Worm (Caenorhabditis elegans) whole organism, young adult: ENCODE measurements around the gene T09A12.1.

Experiments used
- B0035.1 ChIP-seq: sonication (generic microtip); optimal IDR thresholded peaks from 2 replicates; lab custom pipeline; 2016; ENCODE audit warnings: missing genetic modification characterization, mild to moderate bottlenecking, missing compliant biosample characterization, missing genotype, missing genetic modification reagents
- B0336.3 ChIP-seq: fragments of 200-800 bp; sonication (Bioruptor generic); IDR thresholded peaks from 2 replicates; pipeline ENCODE4 v1.3.6; 2022; ENCODE audit warnings: missing genetic modification characterization, missing compliant biosample characterization
- F37B4.10 ChIP-seq: fragments of 200-800 bp; sonication (Bioruptor generic); IDR thresholded peaks from 2 replicates; pipeline ENCODE4 v1.3.6; 2022; ENCODE audit warnings: missing genetic modification characterization, missing compliant biosample characterization
- F39B2.1 ChIP-seq: fragments of 200-800 bp; sonication (Bioruptor generic); IDR thresholded peaks from 2 replicates; pipeline ENCODE4 v1.3.6; 2022; ENCODE audit warnings: missing genetic modification reagents, missing genetic modification characterization, missing compliant biosample characterization
- F55B11.4 ChIP-seq: sonication (generic microtip); optimal IDR thresholded peaks from 2 replicates; lab custom pipeline; 2016; ENCODE audit warnings: missing compliant biosample characterization, missing genetic modification characterization, borderline replicate concordance; ENCODE audit not compliant: insufficient read depth
- K11D2.4 ChIP-seq: fragments of 200-800 bp; sonication (Bioruptor generic); IDR thresholded peaks from 2 replicates; pipeline ENCODE4 v1.3.6; 2022; ENCODE audit warnings: missing genetic modification reagents, missing genetic modification characterization, missing compliant biosample characterization
- K12H6.12 ChIP-seq: fragments of 200-800 bp; sonication (Bioruptor generic); optimal IDR thresholded peaks from 2 replicates; lab custom pipeline; 2018; ENCODE audit warnings: mild to moderate bottlenecking, missing genetic modification characterization, missing compliant biosample characterization
- Y56A3A.18 ChIP-seq: fragments of 200-800 bp; sonication (Bioruptor generic); IDR thresholded peaks from 2 replicates; pipeline ENCODE4 v1.3.6; 2022; ENCODE audit warnings: missing genetic modification reagents, missing genetic modification characterization, missing compliant biosample characterization
- Y79H2A.3 ChIP-seq: fragments of 200-800 bp; sonication (Bioruptor generic); conservative IDR thresholded peaks from 2 replicates; pipeline ENCODE4 v1.3.6; 2022; ENCODE audit warnings: missing genetic modification reagents, missing genetic modification characterization, missing compliant biosample characterization
- Y95B8A.8 ChIP-seq: fragments of 200-800 bp; sonication (Bioruptor generic); IDR thresholded peaks from 2 replicates; pipeline ENCODE4 v1.3.6; 2022; ENCODE audit warnings: missing genetic modification reagents, missing genetic modification characterization, missing compliant biosample characterization
- akir-1 ChIP-seq: fragments of 200-800 bp; sonication (Bioruptor generic); optimal IDR thresholded peaks from 2 replicates; lab custom pipeline; 2018; ENCODE audit warnings: mild to moderate bottlenecking, missing genetic modification characterization, moderate library complexity, missing compliant biosample characterization
- ama-1 ChIP-seq, 3 experiments: fragments of 150-350 bp in 1 of 3; sonication (generic microtip) in 2 of 3; optimal IDR thresholded peaks; 2 replicates each; lab custom pipeline; 2014 to 2018; ENCODE audit warnings: missing biosample characterization in 2 of 3, missing genetic modification characterization in 2 of 3, missing genetic modification reagents in 2 of 3
- atf-7 ChIP-seq: sonication (generic microtip); optimal IDR thresholded peaks from 2 replicates; lab custom pipeline; 2017; ENCODE audit warnings: mild to moderate bottlenecking, missing genetic modification characterization, missing compliant biosample characterization
- attf-3 ChIP-seq: fragments of 200-800 bp; sonication (Bioruptor generic); conservative IDR thresholded peaks from 2 replicates; pipeline ENCODE4 v1.3.6; 2022; ENCODE audit warnings: missing genetic modification reagents, missing genetic modification characterization, missing compliant biosample characterization
- attf-6 ChIP-seq: fragments of 200-800 bp; sonication (Bioruptor generic); IDR thresholded peaks from 2 replicates; pipeline ENCODE4 v1.3.6; 2022; ENCODE audit warnings: missing genetic modification reagents, missing genetic modification characterization, missing compliant biosample characterization
- bed-1 ChIP-seq: fragments of 200-800 bp; sonication (Bioruptor generic); IDR thresholded peaks from 2 replicates; pipeline ENCODE4 v1.3.6; 2022; ENCODE audit warnings: missing genetic modification reagents, missing genetic modification characterization, missing compliant biosample characterization
- ccch-3 ChIP-seq: fragments of 200-800 bp; sonication (Bioruptor generic); optimal IDR thresholded peaks from 2 replicates; lab custom pipeline; 2018; ENCODE audit warnings: mild to moderate bottlenecking, missing genetic modification characterization, missing compliant biosample characterization
- cebp-2 ChIP-seq: fragments of 200-800 bp; sonication (Bioruptor generic); IDR thresholded peaks from 2 replicates; pipeline ENCODE4 v1.3.6; 2022; ENCODE audit warnings: missing genetic modification characterization, missing compliant biosample characterization
- ceh-100 ChIP-seq: fragments of 200-800 bp; sonication (Bioruptor generic); IDR thresholded peaks from 2 replicates; pipeline ENCODE4 v1.3.6; 2022; ENCODE audit warnings: missing genetic modification reagents, missing genetic modification characterization, missing compliant biosample characterization
- ceh-27 ChIP-seq: fragments of 200-800 bp; sonication (Bioruptor generic); optimal IDR thresholded peaks from 2 replicates; lab custom pipeline; 2018; ENCODE audit warnings: mild to moderate bottlenecking, missing genetic modification characterization, moderate library complexity, missing compliant biosample characterization
- ceh-79 ChIP-seq: sonication (generic microtip); optimal IDR thresholded peaks from 2 replicates; lab custom pipeline; 2017; ENCODE audit warnings: mild to moderate bottlenecking, missing genetic modification characterization, missing compliant biosample characterization
- ceh-91 ChIP-seq: fragments of 200-800 bp; sonication (Bioruptor generic); IDR thresholded peaks from 2 replicates; pipeline ENCODE4 v1.3.6; 2022; ENCODE audit warnings: missing genetic modification reagents, missing genetic modification characterization, missing compliant biosample characterization
- chd-7 ChIP-seq: sonication (generic microtip); optimal IDR thresholded peaks from 2 replicates; lab custom pipeline; 2016; ENCODE audit warnings: mild to moderate bottlenecking, missing genetic modification characterization, moderate library complexity, missing compliant biosample characterization
- die-1 ChIP-seq: sonication (generic microtip); optimal IDR thresholded peaks from 2 replicates; lab custom pipeline; 2016; ENCODE audit warnings: missing genotype, mild to moderate bottlenecking, missing genetic modification characterization, missing compliant biosample characterization
- egl-18 ChIP-seq: fragments of 200-800 bp; sonication (Bioruptor generic); IDR thresholded peaks from 2 replicates; pipeline ENCODE4 v1.3.6; 2022; ENCODE audit warnings: missing genetic modification reagents, missing genetic modification characterization, missing compliant biosample characterization
- egrh-3 ChIP-seq: fragments of 200-800 bp; sonication (Bioruptor generic); IDR thresholded peaks from 2 replicates; pipeline ENCODE4 v1.3.6; 2022; ENCODE audit warnings: missing genetic modification reagents, missing genetic modification characterization, missing compliant biosample characterization
- ets-4 ChIP-seq: fragments of 200-800 bp; sonication (Bioruptor generic); optimal IDR thresholded peaks from 2 replicates; lab custom pipeline; 2018; ENCODE audit warnings: mild to moderate bottlenecking, missing genetic modification characterization, missing compliant biosample characterization
- hlh-12 ChIP-seq: sonication (generic microtip); optimal IDR thresholded peaks from 2 replicates; lab custom pipeline; 2016; ENCODE audit warnings: missing genetic modification characterization, missing compliant biosample characterization
- hmg-1.2 ChIP-seq: fragments of 200-800 bp; sonication (Bioruptor generic); IDR thresholded peaks from 2 replicates; pipeline ENCODE4 v1.3.6; 2022; ENCODE audit warnings: missing genetic modification reagents, missing genetic modification characterization, missing compliant biosample characterization
- let-526 ChIP-seq: fragments of 200-800 bp; sonication (Bioruptor generic); IDR thresholded peaks from 2 replicates; pipeline ENCODE4 v1.3.6; 2022; ENCODE audit warnings: missing genetic modification reagents, missing genetic modification characterization, missing compliant biosample characterization
- lin-54 ChIP-seq: fragments of 200-800 bp; sonication (Bioruptor generic); optimal IDR thresholded peaks from 2 replicates; lab custom pipeline; 2018; ENCODE audit warnings: mild to moderate bottlenecking, missing genetic modification characterization, missing compliant biosample characterization
- lsl-1 ChIP-seq: fragments of 200-800 bp; sonication (Bioruptor generic); optimal IDR thresholded peaks from 2 replicates; lab custom pipeline; 2018; ENCODE audit warnings: mild to moderate bottlenecking, missing genetic modification characterization, moderate library complexity, missing compliant biosample characterization
- nhr-179 ChIP-seq: sonication (generic microtip); optimal IDR thresholded peaks from 2 replicates; lab custom pipeline; 2016; ENCODE audit warnings: mild to moderate bottlenecking, missing genetic modification characterization, missing compliant biosample characterization
- nhr-80 ChIP-seq: sonication (generic microtip); optimal IDR thresholded peaks from 2 replicates; lab custom pipeline; 2016; ENCODE audit warnings: missing genetic modification characterization, missing compliant biosample characterization
- rec-8 ChIP-seq, 2 experiments: sonication (generic microtip); optimal IDR thresholded peaks; 2 replicates each; lab custom pipeline; 2016; ENCODE audit warnings: mild to moderate bottlenecking in 2 of 2, missing genetic modification characterization in 2 of 2, missing genetic modification reagents in 2 of 2, missing genotype in 2 of 2, missing biosample characterization in 1 of 2, missing compliant biosample characterization in 1 of 2, moderate library complexity in 1 of 2
- snpc-1.1 ChIP-seq: sonication (generic microtip); optimal IDR thresholded peaks from 2 replicates; lab custom pipeline; 2017; ENCODE audit warnings: missing genetic modification characterization, mild to moderate bottlenecking, missing compliant biosample characterization, antibody characterized with exemption, moderate library complexity, missing genotype, missing genetic modification reagents; ENCODE audit not compliant: insufficient read depth
- sptf-2 ChIP-seq: fragments of 200-800 bp; sonication (Bioruptor generic); optimal IDR thresholded peaks from 2 replicates; lab custom pipeline; 2018; ENCODE audit warnings: mild to moderate bottlenecking, missing genetic modification characterization, missing compliant biosample characterization
- unc-130 ChIP-seq: sonication (generic microtip); optimal IDR thresholded peaks from 2 replicates; lab custom pipeline; 2016; ENCODE audit warnings: missing genetic modification reagents, missing genetic modification characterization, missing compliant biosample characterization
- xnd-1 ChIP-seq: sonication (generic microtip); optimal IDR thresholded peaks from 2 replicates; lab custom pipeline; 2016; ENCODE audit warnings: missing genotype, missing genetic modification reagents, missing genetic modification characterization, missing compliant biosample characterization
- zfh-2 ChIP-seq: fragments of 200-800 bp; sonication (Bioruptor generic); conservative IDR thresholded peaks from 2 replicates; pipeline ENCODE4 v1.3.6; 2022; ENCODE audit warnings: missing genetic modification reagents, missing genetic modification characterization, missing compliant biosample characterization
- zim-3 ChIP-seq: sonication (generic microtip); optimal IDR thresholded peaks from 2 replicates; lab custom pipeline; 2017; ENCODE audit warnings: mild to moderate bottlenecking, missing genetic modification characterization, moderate library complexity, missing compliant biosample characterization
- ztf-22 ChIP-seq: fragments of 200-800 bp; sonication (Bioruptor generic); optimal IDR thresholded peaks from 2 replicates; lab custom pipeline; 2018; ENCODE audit warnings: mild to moderate bottlenecking, missing genetic modification characterization, moderate library complexity, missing compliant biosample characterization
- ztf-25 ChIP-seq: fragments of 200-800 bp; sonication (Bioruptor generic); IDR thresholded peaks from 2 replicates; pipeline ENCODE4 v1.3.6; 2022; ENCODE audit warnings: missing genetic modification reagents, missing genetic modification characterization, missing compliant biosample characterization

The T09A12.1 gene

ce11 chrIV:8255221-8255620 lies 11.0 kb downstream of the T09A12.1 start:
- TF ChIP-seq K11D2.4 (GFP tag; lab: Robert Waterston, UW) (no peak), nhr-80 (tag; lab: Kevin White, UChicago) (peak; percentile 22)

ce11 chrIV:8259904-8260303 lies 15.7 kb downstream of the T09A12.1 start, which contains the start of gene K07H8.7:
Gene K07H8.7 (minus strand): TSS chrIV:8260004.
- no peak for TF ChIP-seq let-526 (GFP tag; lab: Robert Waterston, UW)
- TF ChIP-seq ceh-100, result no peak
- no peak for TF ChIP-seq hlh-12 (tag; lab: Kevin White, UChicago)

DNA sequence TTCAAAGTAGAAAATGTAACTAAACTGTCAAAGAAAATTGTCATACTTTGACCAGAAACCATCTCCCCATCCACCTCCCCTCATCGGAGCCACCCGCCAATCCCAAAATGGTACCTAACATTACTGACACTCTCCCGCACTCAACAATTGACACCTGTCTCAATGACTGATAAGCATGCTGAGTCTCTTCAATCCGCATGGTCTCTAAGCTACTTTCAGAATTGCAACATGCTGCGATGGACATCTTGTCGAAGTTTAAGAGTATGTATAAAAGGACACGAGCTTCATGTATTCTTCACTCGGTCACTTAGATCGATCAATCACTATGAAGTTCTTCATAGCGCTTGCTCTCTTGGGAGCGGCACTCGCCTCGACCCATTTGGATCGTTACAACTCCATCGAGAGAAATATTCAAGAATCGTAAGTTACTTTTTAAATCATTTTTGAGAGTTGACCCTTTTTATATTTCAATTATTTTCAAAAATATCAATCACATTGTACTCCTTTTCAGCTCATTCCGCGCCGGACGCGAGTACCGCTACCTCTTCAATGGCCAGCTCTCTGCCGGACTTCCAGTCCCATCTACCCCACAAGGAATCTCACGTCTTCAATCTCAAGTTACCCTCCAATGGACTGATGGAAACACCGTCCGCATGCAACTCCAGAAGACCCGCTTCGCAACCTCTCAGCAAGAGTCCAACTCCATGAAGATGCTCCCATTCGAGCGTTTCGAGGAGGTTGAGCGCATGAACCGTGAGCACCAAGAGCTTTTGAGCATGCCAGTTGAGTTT lies 16.8 kb downstream of the T09A12.1 start, which contains the start of gene vit-6:
Gene vit-6 (plus strand): TSS at position 310 of the 791 bp plus-strand sequence.
- TF ChIP-seq akir-1 (GFP tag; lab: Kevin White, UChicago) (no peak), ama-1 (optimal IDR thresholded peaks at IDR 0.05; lab: Kevin White, UChicago) (no peak), ama-1 (GFP tag; optimal IDR thresholded peaks at IDR 0.05; lab: Kevin White, UChicago) (no peak), ceh-79 (tag; lab: Kevin White, UChicago) (no peak), F39B2.1 (no peak), hlh-12 (tag; lab: Kevin White, UChicago) (no peak), nhr-179 (tag; lab: Kevin White, UChicago) (no peak), B0035.1 (tag; lab: Kevin White, UChicago) (no peak), ceh-91 (no peak), Y95B8A.8 (0 out of 2 replicates have a peak, but pooled peaks have one; percentile 27), ccch-3 (no peak), Y56A3A.18 (GFP tag; lab: Robert Waterston, UW) (peak; percentile 66), K12H6.12 (tag; lab: Kevin White, UChicago) (no peak), B0336.3 (GFP tag; lab: Robert Waterston, UW) (peak; percentile 63), F37B4.10 (GFP tag; lab: Robert Waterston, UW) (no peak), Y79H2A.3 (GFP tag; lab: Robert Waterston, UW) (no peak), attf-3 (GFP tag; lab: Robert Waterston, UW) (no peak), hmg-1.2 (GFP tag; lab: Robert Waterston, UW) (peak; percentile 37; the same call in 1 of the 2 replicates), ets-4 (GFP tag; lab: Kevin White, UChicago) (peak; percentile 6), chd-7 (tag; lab: Kevin White, UChicago) (no peak), lsl-1 (GFP tag; lab: Kevin White, UChicago) (no peak), F55B11.4 (no peak), atf-7 (tag; lab: Kevin White, UChicago) (peak; percentile 20), unc-130 (GFP tag; lab: Kevin White, UChicago) (no peak), xnd-1 (no peak), ceh-100 (no peak), cebp-2 (0 out of 2 replicates have a peak, but pooled peaks have one; percentile 36), zim-3 (tag; lab: Kevin White, UChicago) (no peak), ztf-25 (GFP tag; lab: Robert Waterston, UW) (no peak), die-1 (tag; lab: Kevin White, UChicago) (no peak), sptf-2 (no peak), rec-8 (tag; optimal IDR thresholded peaks at IDR 0.05; lab: Kevin White, UChicago) (no peak), lin-54 (GFP tag; lab: Kevin White, UChicago) (no peak), attf-6 (GFP tag; lab: Robert Waterston, UW) (peak; percentile 30; the same call in 1 of the 2 replicates), zfh-2 (GFP tag; lab: Robert Waterston, UW) (no peak; the same call in 1 of the 2 replicates), egl-18 (no peak), egrh-3 (GFP tag; lab: Robert Waterston, UW) (no peak), ztf-22 (GFP tag; lab: Kevin White, UChicago) (peak; percentile 8), ceh-27 (GFP tag; lab: Kevin White, UChicago) (no peak), bed-1 (GFP tag; lab: Robert Waterston, UW) (no peak), snpc-1.1 (tag; lab: Kevin White, UChicago) (no peak)
